Worm (Caenorhabditis elegans) whole organism, L4 larva: ENCODE results near the gene R05A10.1.

Experiments used
- F44E2.7 ChIP-seq: fragments of 200-800 bp; sonication (Bioruptor generic); IDR thresholded peaks from 2 replicates; pipeline ENCODE4 v2.1.2; 2022; ENCODE audit warnings: missing genetic modification characterization, missing compliant biosample characterization
- F49E8.2 ChIP-seq: sonication (generic microtip); optimal IDR thresholded peaks from 2 replicates; lab custom pipeline; 2016; ENCODE audit warnings: missing compliant biosample characterization, mild to moderate bottlenecking, missing genetic modification characterization, borderline replicate concordance
- T26A8.4 ChIP-seq: fragments of 200-800 bp; sonication (Bioruptor generic); IDR thresholded peaks from 2 replicates; pipeline ENCODE4 v1.3.6; 2022; ENCODE audit warnings: missing genetic modification characterization, missing compliant biosample characterization
- Y48G9A.11 ChIP-seq: fragments of 200-800 bp; sonication (Bioruptor generic); IDR thresholded peaks from 2 replicates; pipeline ENCODE4 v1.3.6; 2022; ENCODE audit warnings: missing genetic modification reagents, missing genetic modification characterization, missing compliant biosample characterization
- Y75B8A.6 ChIP-seq: fragments of 200-800 bp; sonication (Bioruptor generic); IDR thresholded peaks from 2 replicates; pipeline ENCODE4 v1.3.6; 2022; ENCODE audit warnings: missing genetic modification reagents, missing genetic modification characterization, missing compliant biosample characterization
- ZK337.2 ChIP-seq: fragments of 200-800 bp; sonication (Bioruptor generic); IDR thresholded peaks from 2 replicates; pipeline ENCODE4 v1.3.6; 2022; ENCODE audit warnings: missing genetic modification reagents, missing genetic modification characterization, missing compliant biosample characterization
- aha-1 ChIP-seq: fragments of 150-350 bp; peaks from one replicate; lab custom pipeline; 2014; ENCODE audit warnings: missing biosample characterization, missing genetic modification characterization
- aly-2 ChIP-seq: sonication (generic microtip); optimal IDR thresholded peaks from 2 replicates; lab custom pipeline; 2018; ENCODE audit warnings: missing biosample characterization, missing genetic modification characterization
- ama-1 ChIP-seq: fragments of 150-350 bp; optimal IDR thresholded peaks from 2 replicates; lab custom pipeline; 2014; ENCODE audit warnings: inconsistent platforms, mixed read lengths
- arid-1 ChIP-seq: fragments of 200-800 bp; sonication (Bioruptor generic); conservative IDR thresholded peaks from 2 replicates; pipeline ENCODE4 v1.3.6; 2022; ENCODE audit warnings: missing genetic modification reagents, missing genetic modification characterization, missing compliant biosample characterization
- ceh-32 ChIP-seq: sonication (generic microtip); optimal IDR thresholded peaks from 2 replicates; lab custom pipeline; 2016; ENCODE audit warnings: mild to moderate bottlenecking, missing genetic modification characterization, missing compliant biosample characterization; ENCODE audit not compliant: poor library complexity
- ceh-82 ChIP-seq: sonication (generic microtip); optimal IDR thresholded peaks from 2 replicates; lab custom pipeline; 2017; ENCODE audit warnings: missing biosample characterization, missing genetic modification characterization
- ctbp-1 ChIP-seq: fragments of 200-800 bp; sonication (Bioruptor generic); IDR thresholded peaks from 2 replicates; pipeline ENCODE4 v1.3.6; 2022; ENCODE audit warnings: missing genetic modification reagents, missing genetic modification characterization, missing compliant biosample characterization
- daf-12 ChIP-seq: fragments of 150-350 bp; optimal IDR thresholded peaks from 2 replicates; lab custom pipeline; 2014; ENCODE audit warnings: missing biosample characterization, missing genetic modification reagents, missing genetic modification characterization
- daf-16 ChIP-seq, 3 experiments: sonication (generic microtip); optimal IDR thresholded peaks; 2 replicates each; lab custom pipeline; 2016 to 2017; ENCODE audit warnings: missing genetic modification characterization in 3 of 3, missing genetic modification reagents in 3 of 3, mild to moderate bottlenecking in 2 of 3, missing compliant biosample characterization in 2 of 3, missing biosample characterization in 1 of 3, moderate library complexity in 1 of 3
- dpl-1 ChIP-seq: fragments of 150-350 bp; optimal IDR thresholded peaks from 2 replicates; lab custom pipeline; 2014; ENCODE audit warnings: missing biosample characterization, missing genetic modification reagents, missing genetic modification characterization
- duxl-1 ChIP-seq: sonication (generic microtip); optimal IDR thresholded peaks from 2 replicates; lab custom pipeline; 2016; ENCODE audit warnings: mild to moderate bottlenecking, missing genetic modification characterization, moderate library complexity, missing compliant biosample characterization; ENCODE audit not compliant: poor library complexity
- fos-1 ChIP-seq: fragments of 150-350 bp; optimal IDR thresholded peaks from 2 replicates; lab custom pipeline; 2014; ENCODE audit warnings: missing biosample characterization, missing genetic modification characterization
- gei-8 ChIP-seq: fragments of 200-800 bp; sonication (Bioruptor generic); optimal IDR thresholded peaks from 2 replicates; lab custom pipeline; 2018; ENCODE audit warnings: mild to moderate bottlenecking, missing genetic modification characterization, missing compliant biosample characterization
- hlh-11 ChIP-seq: fragments of 200-800 bp; sonication (Bioruptor generic); optimal IDR thresholded peaks from 2 replicates; lab custom pipeline; 2018; ENCODE audit warnings: mild to moderate bottlenecking, missing genetic modification characterization, missing compliant biosample characterization
- hlh-30 ChIP-seq: sonication (generic microtip); optimal IDR thresholded peaks from 2 replicates; lab custom pipeline; 2017; ENCODE audit warnings: antibody characterized with exemption, mild to moderate bottlenecking, missing genetic modification characterization, missing compliant biosample characterization; ENCODE audit not compliant: insufficient read depth
- lim-7 ChIP-seq: fragments of 200-800 bp; sonication (Bioruptor generic); IDR thresholded peaks from 2 replicates; pipeline ENCODE4 v1.3.6; 2022; ENCODE audit warnings: missing genetic modification characterization, missing compliant biosample characterization
- lin-15B ChIP-seq: fragments of 150-350 bp; sonication (generic microtip); optimal IDR thresholded peaks from 3 replicates; lab custom pipeline; 2014; ENCODE audit warnings: missing biosample characterization, missing genetic modification characterization
- lin-29 ChIP-seq: fragments of 200-800 bp; sonication (Bioruptor generic); IDR thresholded peaks from 2 replicates; pipeline ENCODE4 v1.3.6; 2022; ENCODE audit warnings: missing genetic modification reagents, missing genetic modification characterization, missing compliant biosample characterization
- madf-9 ChIP-seq: fragments of 200-800 bp; sonication (Bioruptor generic); conservative IDR thresholded peaks from 2 replicates; pipeline ENCODE4 v1.3.6; 2022; ENCODE audit warnings: missing genetic modification reagents, missing genetic modification characterization, missing compliant biosample characterization
- mdl-1 ChIP-seq, 2 experiments: fragments of 150-350 bp in 1 of 2; sonication (generic microtip) in 1 of 2; optimal IDR thresholded peaks; 2 replicates each; lab custom pipeline; 2014 to 2017; ENCODE audit warnings: missing biosample characterization in 2 of 2, missing genetic modification characterization in 2 of 2
- mep-1 ChIP-seq: fragments of 150-350 bp; sonication (generic microtip); optimal IDR thresholded peaks from 3 replicates; lab custom pipeline; 2014; ENCODE audit warnings: missing biosample characterization, missing genetic modification characterization
- mxl-2 ChIP-seq: fragments of 200-800 bp; sonication (Bioruptor generic); conservative IDR thresholded peaks from 2 replicates; pipeline ENCODE4 v1.3.6; 2022; ENCODE audit warnings: missing genetic modification reagents, missing genetic modification characterization, missing compliant biosample characterization
- nhr-11 ChIP-seq: fragments of 150-350 bp; optimal IDR thresholded peaks from 2 replicates; lab custom pipeline; 2014; ENCODE audit warnings: missing biosample characterization, missing genetic modification characterization
- nhr-42 ChIP-seq: fragments of 200-800 bp; sonication (Bioruptor generic); IDR thresholded peaks from 2 replicates; pipeline ENCODE4 v1.3.6; 2022; ENCODE audit warnings: missing genetic modification characterization, missing compliant biosample characterization
- nhr-76 ChIP-seq: fragments of 150-350 bp; optimal IDR thresholded peaks from 2 replicates; lab custom pipeline; 2014; ENCODE audit warnings: missing biosample characterization, missing genetic modification characterization
- nhr-77 ChIP-seq: fragments of 150-350 bp; optimal IDR thresholded peaks from 2 replicates; lab custom pipeline; 2014; ENCODE audit warnings: missing biosample characterization, missing genetic modification characterization
- pha-4 ChIP-seq, 2 experiments: fragments of 150-350 bp in 1 of 2; fragments of 200-800 bp in 1 of 2; sonication (Bioruptor generic) in 1 of 2; IDR thresholded peaks in 1 of 2; optimal IDR thresholded peaks in 1 of 2; 2 replicates each; pipeline versions ENCODE4 v1.3.6 to Lab custom; 2014 to 2022; ENCODE audit warnings: missing genetic modification characterization in 2 of 2, missing genetic modification reagents in 2 of 2, missing biosample characterization in 1 of 2, missing compliant biosample characterization in 1 of 2
- saeg-2 ChIP-seq: fragments of 200-800 bp; sonication (Bioruptor generic); IDR thresholded peaks from 2 replicates; pipeline ENCODE4 v1.3.6; 2022; ENCODE audit warnings: missing genetic modification reagents, missing genetic modification characterization, missing compliant biosample characterization
- set-16 ChIP-seq: fragments of 200-800 bp; sonication (Bioruptor generic); IDR thresholded peaks from 2 replicates; pipeline ENCODE4 v1.3.6; 2022; ENCODE audit warnings: missing genetic modification reagents, missing genetic modification characterization, missing compliant biosample characterization
- skn-1 ChIP-seq: fragments of 150-350 bp; optimal IDR thresholded peaks from 2 replicates; lab custom pipeline; 2014; ENCODE audit warnings: missing biosample characterization, missing genetic modification characterization
- snpc-1.2 ChIP-seq: fragments of 200-800 bp; sonication (Bioruptor generic); IDR thresholded peaks from 2 replicates; pipeline ENCODE4 v1.3.6; 2022; ENCODE audit warnings: missing genetic modification reagents, missing genetic modification characterization, missing compliant biosample characterization
- snpc-4 ChIP-seq: fragments of 150-350 bp; optimal IDR thresholded peaks from 2 replicates; lab custom pipeline; 2014; ENCODE audit warnings: missing biosample characterization, missing genetic modification characterization
- spr-3 ChIP-seq: fragments of 200-800 bp; sonication (Bioruptor generic); optimal IDR thresholded peaks from 2 replicates; lab custom pipeline; 2018; ENCODE audit warnings: mild to moderate bottlenecking, missing genetic modification characterization, missing compliant biosample characterization
- unc-62 ChIP-seq, 3 experiments: fragments of 150-350 bp in 1 of 3; sonication (generic microtip); optimal IDR thresholded peaks in 2 of 3; peaks in 1 of 3; 1 replicate in 1 of 3; 2 replicates in 2 of 3; lab custom pipeline; 2014 to 2017; ENCODE audit warnings: missing biosample characterization in 3 of 3, missing genetic modification characterization in 3 of 3, missing genetic modification reagents in 3 of 3, missing genotype in 1 of 3

R05A10.1 gene

ce11 chrIV:14153261-14153660, 28.9 kb upstream of the R05A10.1 start, which contains the start of gene oac-38:
oac-38 (minus strand) TSS chrIV:14153361.
- no peak for TF ChIP-seq duxl-1 (tag; lab: Kevin White, UChicago)
- TF ChIP-seq skn-1, result no peak
- no peak for TF ChIP-seq F49E8.2 (tag; lab: Kevin White, UChicago)

ce11 chrIV:14158086-14158485, 24.1 kb upstream of the R05A10.1 start, which contains the start of gene R05A10.8:
R05A10.8 (minus strand) TSS chrIV:14158186.
- no peak for TF ChIP-seq mep-1 (tag; lab: Kevin White, UChicago)
- no peak for TF ChIP-seq ama-1 (lab: Kevin White, UChicago)
- TF ChIP-seq mxl-2 (GFP tag; lab: Robert Waterston, UW), result no peak
- no peak for TF ChIP-seq ceh-82 (tag; lab: Kevin White, UChicago)
- TF ChIP-seq ctbp-1 (GFP tag; lab: Robert Waterston, UW), result no peak
- TF ChIP-seq nhr-76 (tag; lab: Kevin White, UChicago), result no peak
- no peak for TF ChIP-seq ceh-32 (tag; lab: Kevin White, UChicago)
- TF ChIP-seq set-16, result no peak
- no peak for TF ChIP-seq lin-29 (GFP tag; lab: Robert Waterston, UW)
- TF ChIP-seq hlh-11 (tag; lab: Kevin White, UChicago), result no peak
- no peak for TF ChIP-seq nhr-11 (tag; lab: Kevin White, UChicago)
- TF ChIP-seq daf-16 (GFP tag; optimal IDR thresholded peaks at IDR 0.05; lab: Kevin White, UChicago), result no peak
- TF ChIP-seq daf-16 (tag; optimal IDR thresholded peaks at IDR 0.05; lab: Kevin White, UChicago), result no peak
- no peak for TF ChIP-seq snpc-4 (tag; lab: Kevin White, UChicago)
- no peak for TF ChIP-seq Y75B8A.6
- no peak for TF ChIP-seq pha-4 (GFP tag; IDR thresholded peaks at IDR 0.05; lab: Robert Waterston, UW)
- TF ChIP-seq pha-4 (tag; optimal IDR thresholded peaks at IDR 0.05; lab: Kevin White, UChicago), result no peak
- no peak for TF ChIP-seq nhr-77 (tag; lab: Kevin White, UChicago)
- TF ChIP-seq lim-7 (GFP tag; lab: Robert Waterston, UW), result no peak
- TF ChIP-seq dpl-1 (GFP tag; lab: Kevin White, UChicago), result no peak
- no peak for TF ChIP-seq Y48G9A.11

ce11 chrIV:14162772-14163171, 19.4 kb upstream of the R05A10.1 start, which contains the start of gene R05A10.7:
R05A10.7 (minus strand) TSS chrIV:14162872.
- TF ChIP-seq unc-62 (GFP tag; optimal IDR thresholded peaks at IDR 0.05 in 1 of 2; lab: Kevin White, UChicago), result peak in 1 of 2 experiments; percentile 6
- no peak for TF ChIP-seq unc-62 (tag; optimal IDR thresholded peaks at IDR 0.05; lab: Kevin White, UChicago)
- no peak for TF ChIP-seq nhr-76 (tag; lab: Kevin White, UChicago)

ce11 chrIV:14164109-14164508, 18.1 kb upstream of the R05A10.1 start:
- no peak for TF ChIP-seq daf-12 (tag; lab: Kevin White, UChicago)
- TF ChIP-seq lin-15B (tag; lab: Kevin White, UChicago), result no peak
- TF ChIP-seq skn-1, result no peak
- TF ChIP-seq arid-1 (GFP tag; lab: Robert Waterston, UW), result no peak
- TF ChIP-seq daf-16 (GFP tag; optimal IDR thresholded peaks at IDR 0.05; lab: Kevin White, UChicago), result no peak
- TF ChIP-seq daf-16 (tag; optimal IDR thresholded peaks at IDR 0.05; lab: Kevin White, UChicago), result no peak
- no peak for TF ChIP-seq saeg-2 (GFP tag; lab: Robert Waterston, UW)
- TF ChIP-seq hlh-11 (tag; lab: Kevin White, UChicago), result no peak
- peak; percentile 52 for TF ChIP-seq aha-1 (tag; lab: Kevin White, UChicago)
- no peak for TF ChIP-seq snpc-1.2
- TF ChIP-seq hlh-30 (tag; lab: Kevin White, UChicago), result no peak
- peak in 1 of 2 experiments; percentile 88 for TF ChIP-seq unc-62 (GFP tag; optimal IDR thresholded peaks at IDR 0.05 in 1 of 2; lab: Kevin White, UChicago)
- no peak for TF ChIP-seq unc-62 (tag; optimal IDR thresholded peaks at IDR 0.05; lab: Kevin White, UChicago)
- no peak for TF ChIP-seq aly-2 (tag; lab: Kevin White, UChicago)

ce11 chrIV:14165476-14165875, 16.7 kb upstream of the R05A10.1 start, which contains the start of gene R05A10.6:
R05A10.6 (plus strand) TSS chrIV:14165776.
- TF ChIP-seq ZK337.2 (no peak), pha-4 (GFP tag; IDR thresholded peaks at IDR 0.05; lab: Robert Waterston, UW) (no peak), pha-4 (tag; optimal IDR thresholded peaks at IDR 0.05; lab: Kevin White, UChicago) (no peak), hlh-30 (tag; lab: Kevin White, UChicago) (no peak), mdl-1 (tag; optimal IDR thresholded peaks at IDR 0.05; lab: Kevin White, UChicago) (no peak), nhr-42 (no peak), madf-9 (GFP tag; lab: Robert Waterston, UW) (no peak), F44E2.7 (GFP tag; lab: Robert Waterston, UW) (no peak), T26A8.4 (no peak), nhr-11 (tag; lab: Kevin White, UChicago) (no peak), gei-8 (GFP tag; lab: Kevin White, UChicago) (no peak), spr-3 (GFP tag; lab: Kevin White, UChicago) (no peak), hlh-11 (tag; lab: Kevin White, UChicago) (no peak), fos-1 (tag; lab: Kevin White, UChicago) (no peak)
- TF ChIP-seq, all 104 proteins: peak for 0
